Worm (Caenorhabditis elegans) whole organism, L3 larva: ENCODE measurements around the gene F35H12.5.

Source experiments
- aly-2 ChIP-seq: fragments of 150-350 bp; optimal IDR thresholded peaks from 2 replicates; lab custom pipeline; 2014; ENCODE audit warnings: missing biosample characterization, missing genetic modification characterization
- daf-12 ChIP-seq: fragments of 150-350 bp; optimal IDR thresholded peaks from 2 replicates; lab custom pipeline; 2014; ENCODE audit warnings: missing biosample characterization, missing genetic modification reagents, missing genetic modification characterization
- lin-39 ChIP-seq: fragments of 150-350 bp; optimal IDR thresholded peaks from 2 replicates; lab custom pipeline; 2018; ENCODE audit warnings: missing biosample characterization, missing genetic modification reagents, missing genetic modification characterization
- nhr-11 ChIP-seq: fragments of 150-350 bp; optimal IDR thresholded peaks from 2 replicates; lab custom pipeline; 2014; ENCODE audit warnings: missing biosample characterization, missing genetic modification characterization
- nhr-12 ChIP-seq: fragments of 150-350 bp; optimal IDR thresholded peaks from 2 replicates; lab custom pipeline; 2014; ENCODE audit warnings: missing biosample characterization, missing genetic modification characterization
- nhr-237 ChIP-seq: fragments of 150-350 bp; optimal IDR thresholded peaks from 2 replicates; lab custom pipeline; 2014; ENCODE audit warnings: missing biosample characterization, missing genetic modification characterization
- nhr-25 ChIP-seq: sonication (generic microtip); optimal IDR thresholded peaks from 2 replicates; lab custom pipeline; 2017; ENCODE audit warnings: missing biosample characterization, missing genetic modification characterization
- snpc-4 ChIP-seq: fragments of 150-350 bp; optimal IDR thresholded peaks from 2 replicates; lab custom pipeline; 2014; ENCODE audit warnings: missing biosample characterization, missing genetic modification characterization
- unc-39 ChIP-seq: sonication (generic microtip); optimal IDR thresholded peaks from 4 replicates; lab custom pipeline; 2017; ENCODE audit warnings: missing biosample characterization, missing genetic modification characterization
- ztf-4 ChIP-seq: fragments of 150-350 bp; optimal IDR thresholded peaks from 2 replicates; lab custom pipeline; 2014; ENCODE audit warnings: missing biosample characterization, missing genetic modification characterization

DNA sequence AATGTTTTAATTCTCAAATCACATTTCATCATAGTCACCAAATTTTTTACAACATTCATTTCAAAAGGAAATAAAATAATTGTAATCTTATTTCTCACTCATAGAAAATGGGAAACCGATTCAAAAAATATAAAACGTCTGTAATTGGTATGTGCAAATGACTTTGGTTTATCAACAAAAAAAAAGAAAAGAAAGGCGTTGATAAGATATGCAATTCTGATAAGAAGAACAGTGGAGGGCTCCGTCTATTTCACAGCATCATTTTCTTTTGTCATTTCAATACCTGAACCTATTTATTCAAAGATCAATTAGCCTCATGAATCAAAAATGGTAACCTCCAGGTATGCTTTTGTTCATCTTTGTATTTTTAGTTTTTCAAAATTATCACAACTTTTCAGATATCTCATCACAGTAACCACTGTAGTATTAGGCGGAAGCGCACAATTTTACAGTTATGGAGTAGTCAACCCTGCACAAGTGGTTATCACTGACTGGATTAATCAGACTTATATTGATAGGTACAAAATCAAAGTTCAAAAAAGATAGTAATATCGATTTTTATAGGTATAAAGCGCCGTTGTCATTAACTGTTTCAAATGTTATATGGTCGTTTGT is 20.2 kb downstream of the F35H12.5 start, which contains the start of gene F53H8.3:
- TF ChIP-seq snpc-4 (no peak), nhr-25 (no peak), lin-39 (no peak), unc-39 (tag; lab: Kevin White, UChicago) (no peak), ztf-4 (tag; lab: Kevin White, UChicago) (no peak), nhr-12 (tag; lab: Kevin White, UChicago) (no peak), aly-2 (no peak), nhr-237 (tag; lab: Kevin White, UChicago) (no peak), daf-12 (tag; lab: Kevin White, UChicago) (no peak), nhr-11 (tag; lab: Kevin White, UChicago) (no peak)
